Fruit fly (Drosophila melanogaster): Measurements from ENCODE around the gene bcn92.

The bcn92 gene

DNA sequence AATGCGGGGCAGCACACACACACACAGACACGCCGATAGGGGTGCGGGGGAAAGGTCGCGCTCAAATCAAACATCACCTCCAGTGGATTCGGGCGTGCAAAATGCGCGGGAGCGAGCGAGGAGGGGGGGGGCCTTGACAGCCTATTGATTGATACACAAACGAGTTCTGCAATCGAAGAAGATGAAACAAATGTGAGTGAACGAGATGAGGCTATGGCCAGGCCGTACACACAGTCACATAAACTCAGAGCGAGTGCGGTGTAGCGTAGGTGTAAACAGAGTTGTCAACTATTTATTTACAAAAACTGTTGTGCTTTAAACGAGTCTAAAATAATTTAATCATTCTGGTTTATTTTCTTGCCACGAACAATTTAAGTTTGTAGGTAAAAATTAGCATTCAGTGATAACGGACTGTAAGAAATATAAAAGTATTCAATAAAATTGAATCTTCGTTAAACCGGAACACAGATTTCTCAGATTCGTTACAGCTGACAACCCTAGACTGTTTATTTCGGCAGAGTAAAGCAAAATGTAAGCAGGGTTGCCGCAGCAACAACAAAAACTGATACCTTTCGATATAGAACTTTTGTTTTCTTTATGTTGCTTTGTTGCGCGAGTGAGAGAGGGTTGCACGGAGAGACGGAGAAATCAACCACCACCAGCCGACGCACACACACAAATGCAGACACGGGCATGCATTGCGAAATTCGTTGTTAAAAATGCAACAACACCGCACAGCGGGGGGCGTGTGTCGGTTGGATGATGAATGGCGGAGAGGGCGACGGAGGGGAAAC lies 14.3 kb downstream of the bcn92 start:
- peak; percentile 64 for TF ChIP-seq Mad (GFP tag; optimal IDR thresholded peaks at IDR 0.05)
- no peak for TF ChIP-seq Dfd (GFP tag; optimal IDR thresholded peaks at IDR 0.05)
- TF ChIP-seq CG4820 (GFP tag; optimal IDR thresholded peaks at IDR 0.05), result peak; percentile 81
- peak; percentile 79 for TF ChIP-seq al (GFP tag; IDR thresholded peaks at IDR 0.05)
- TF ChIP-seq Spps (tag; optimal IDR thresholded peaks at IDR 0.05), result peak; percentile 85
- peak; percentile 54 for TF ChIP-seq pb (GFP tag; optimal IDR thresholded peaks at IDR 0.05)
- TF ChIP-seq pros (GFP tag; optimal IDR thresholded peaks at IDR 0.05), result peak; percentile 94
- peak; percentile 50 for TF ChIP-seq CG7928 (GFP tag; optimal IDR thresholded peaks at IDR 0.05)
- peak; percentile 83 for TF ChIP-seq Max (GFP tag; optimal IDR thresholded peaks at IDR 0.05)
- TF ChIP-seq CG8924 (tag; optimal IDR thresholded peaks at IDR 0.05), result peak; percentile 94
- no peak for TF ChIP-seq z (GFP tag; IDR thresholded peaks at IDR 0.05)
- TF ChIP-seq so (GFP tag; IDR thresholded peaks at IDR 0.05), result peak; percentile 80
- peak; percentile 67 for TF ChIP-seq Vsx1 (GFP tag; optimal IDR thresholded peaks at IDR 0.05)
- peak; percentile 79 for TF ChIP-seq CG1792 (GFP tag; optimal IDR thresholded peaks at IDR 0.05)
- peak; percentile 59 for TF ChIP-seq CG2116 (GFP tag; optimal IDR thresholded peaks at IDR 0.05)
- peak; percentile 76 for TF ChIP-seq CG4404 (GFP tag; IDR thresholded peaks at IDR 0.05)
- TF ChIP-seq lov (optimal IDR thresholded peaks at IDR 0.05), result no peak
- 0 out of 3 replicates have a peak, but pooled peaks have one; percentile 57 for TF ChIP-seq lov (GFP tag; IDR thresholded peaks at IDR 0.05)
- TF ChIP-seq yki (optimal IDR thresholded peaks at IDR 0.05), result no peak
- TF ChIP-seq CG9727 (GFP tag; optimal IDR thresholded peaks at IDR 0.05), result peak; percentile 91
- peak; percentile 76 for TF ChIP-seq CG10654 (GFP tag; optimal IDR thresholded peaks at IDR 0.05)
- TF ChIP-seq CG13123 (GFP tag; optimal IDR thresholded peaks at IDR 0.05), result peak; percentile 71
- TF ChIP-seq CG10462 (GFP tag; optimal IDR thresholded peaks at IDR 0.05), result peak; percentile 66
- TF ChIP-seq CG14667 (GFP tag; IDR thresholded peaks at IDR 0.05), result peak; percentile 72
- peak; percentile 71 for TF ChIP-seq wek (GFP tag; optimal IDR thresholded peaks at IDR 0.05)
- TF ChIP-seq otp (GFP tag; IDR thresholded peaks at IDR 0.05), result peak; percentile 57; the same call in 1 of the 3 replicates
- peak; percentile 75 for TF ChIP-seq Abd-B (GFP tag; optimal IDR thresholded peaks at IDR 0.05)
- TF ChIP-seq Dad (GFP tag; optimal IDR thresholded peaks at IDR 0.05), result peak; percentile 76
- peak; percentile 79 for TF ChIP-seq stc (GFP tag; IDR thresholded peaks at IDR 0.05)
- TF ChIP-seq Ada2b (GFP tag; IDR thresholded peaks at IDR 0.05), result peak; percentile 90
- TF ChIP-seq klu (GFP tag; IDR thresholded peaks at IDR 0.05), result peak; percentile 82
- TF ChIP-seq CG34224 (GFP tag; IDR thresholded peaks at IDR 0.05; ENCODE audit: partially characterized antibody), result no peak
- peak; percentile 54 for TF ChIP-seq trh (GFP tag; optimal IDR thresholded peaks at IDR 0.05)
- peak; percentile 67 for TF ChIP-seq sd (tag; optimal IDR thresholded peaks at IDR 0.05)
- TF ChIP-seq Sry-δ (GFP tag; optimal IDR thresholded peaks at IDR 0.05), result peak; percentile 53
- TF ChIP-seq CG10147 (GFP tag; optimal IDR thresholded peaks at IDR 0.05), result peak; percentile 87
- TF ChIP-seq ara (GFP tag; IDR thresholded peaks at IDR 0.05), result peak; percentile 76
- peak; percentile 93 for TF ChIP-seq CG15269 (tag; optimal IDR thresholded peaks at IDR 0.05)
- peak; percentile 84 for TF ChIP-seq CG15514 (GFP tag; optimal IDR thresholded peaks at IDR 0.05)
- TF ChIP-seq eve (GFP tag; optimal IDR thresholded peaks at IDR 0.05), result no peak
- TF ChIP-seq MTF-1 (GFP tag; optimal IDR thresholded peaks at IDR 0.05; ENCODE audit: borderline replicate concordance), result peak; percentile 83
- TF ChIP-seq HLH3B (GFP tag; IDR thresholded peaks at IDR 0.05), result peak; percentile 88
- peak; percentile 86 for TF ChIP-seq Xbp1 (GFP tag; optimal IDR thresholded peaks at IDR 0.05)
- TF ChIP-seq CG13424 (tag; optimal IDR thresholded peaks at IDR 0.05), result peak; percentile 94
- TF ChIP-seq Hr78 (GFP tag; optimal IDR thresholded peaks at IDR 0.05), result peak in 1 of 2 experiments; percentile 82
- no peak for TF ChIP-seq hbn (GFP tag; IDR thresholded peaks at IDR 0.05; ENCODE audit: partially characterized antibody)
- peak; percentile 86 for TF ChIP-seq esg (GFP tag; conservative IDR thresholded peaks at IDR 0.05)
- peak; percentile 34 for TF ChIP-seq grn (GFP tag; optimal IDR thresholded peaks at IDR 0.05)
- no peak; the same call in 1 of the 2 replicates for TF ChIP-seq Poxn (GFP tag; IDR thresholded peaks at IDR 0.05)
- no peak; the same call in none of the 3 replicates for TF ChIP-seq Aef1 (GFP tag; IDR thresholded peaks at IDR 0.05)

Data from whole organism, embryonic.